Worm (Caenorhabditis elegans) whole organism, L1 larva: ENCODE results near the gene ZC196.4.
"Not testable (repeated sequence)": the region's sequence is repeated elsewhere in the genome, so short reads cannot be mapped to it uniquely, and the experiment has no call there.

Experiments
- C04F5.9 ChIP-seq: sonication (generic microtip); optimal IDR thresholded peaks from 2 replicates; lab custom pipeline; 2016; ENCODE audit warnings: missing genetic modification characterization, missing compliant biosample characterization
- C34B4.2 ChIP-seq: sonication (generic microtip); optimal IDR thresholded peaks from 2 replicates; lab custom pipeline; 2017; ENCODE audit warnings: mild to moderate bottlenecking, missing genetic modification characterization, missing compliant biosample characterization
- aha-1 ChIP-seq: fragments of 150-350 bp; optimal IDR thresholded peaks from 2 replicates; lab custom pipeline; 2014; ENCODE audit warnings: missing biosample characterization, missing genetic modification characterization
- alr-1 ChIP-seq: fragments of 200-800 bp; sonication (Bioruptor generic); optimal IDR thresholded peaks from 2 replicates; lab custom pipeline; 2018; ENCODE audit warnings: borderline replicate concordance, mild to moderate bottlenecking, missing genetic modification characterization, missing compliant biosample characterization
- aly-2 ChIP-seq: fragments of 150-350 bp; optimal IDR thresholded peaks from 2 replicates; lab custom pipeline; 2014; ENCODE audit warnings: missing biosample characterization, missing genetic modification characterization
- ceh-88 ChIP-seq: fragments of 200-800 bp; sonication (Bioruptor generic); IDR thresholded peaks from 2 replicates; pipeline ENCODE4 v1.3.6; 2022; ENCODE audit warnings: missing genetic modification characterization, missing compliant biosample characterization
- ceh-90 ChIP-seq: sonication (generic microtip); optimal IDR thresholded peaks from 2 replicates; lab custom pipeline; 2016; ENCODE audit warnings: missing genetic modification characterization, missing compliant biosample characterization
- ces-1 ChIP-seq: fragments of 150-350 bp; optimal IDR thresholded peaks from 2 replicates; lab custom pipeline; 2014; ENCODE audit warnings: missing biosample characterization, missing genetic modification reagents, missing genetic modification characterization
- dpl-1 ChIP-seq, 3 experiments: fragments of 150-350 bp in 2 of 3; sonication (generic microtip) in 1 of 3; optimal IDR thresholded peaks; 2 replicates each; lab custom pipeline; 2014 to 2017; ENCODE audit warnings: missing biosample characterization in 3 of 3, missing genetic modification characterization in 3 of 3, missing genetic modification reagents in 3 of 3
- elt-3 ChIP-seq, 6 experiments: fragments of 150-350 bp in 1 of 6; sonication (generic microtip); optimal IDR thresholded peaks; 2 replicates each; lab custom pipeline; 2017 to 2018; ENCODE audit warnings: missing biosample characterization in 6 of 6, missing genetic modification characterization in 6 of 6, inconsistent platforms in 1 of 6
- ets-5 ChIP-seq: fragments of 200-800 bp; sonication (Bioruptor generic); IDR thresholded peaks from 2 replicates; pipeline ENCODE4 v1.3.6; 2022; ENCODE audit warnings: missing genetic modification characterization, missing compliant biosample characterization
- fkh-10 ChIP-seq: sonication (generic microtip); optimal IDR thresholded peaks from 2 replicates; lab custom pipeline; 2017; ENCODE audit warnings: missing biosample characterization, missing genetic modification reagents, missing genetic modification characterization
- fkh-8 ChIP-seq: sonication (generic microtip); optimal IDR thresholded peaks from 2 replicates; lab custom pipeline; 2016; ENCODE audit warnings: mild to moderate bottlenecking, missing genetic modification characterization, missing compliant biosample characterization
- fos-1 ChIP-seq: fragments of 150-350 bp; optimal IDR thresholded peaks from 2 replicates; lab custom pipeline; 2014; ENCODE audit warnings: missing biosample characterization, missing genetic modification characterization
- grh-1 ChIP-seq: fragments of 200-800 bp; sonication (Bioruptor generic); IDR thresholded peaks from 2 replicates; pipeline ENCODE4 v1.3.6; 2022; ENCODE audit warnings: missing genetic modification reagents, missing genetic modification characterization, missing compliant biosample characterization
- hlh-17 ChIP-seq: fragments of 200-800 bp; sonication (Bioruptor generic); optimal IDR thresholded peaks from 2 replicates; lab custom pipeline; 2018; ENCODE audit warnings: missing genetic modification characterization, mild to moderate bottlenecking, missing compliant biosample characterization, moderate library complexity, borderline replicate concordance
- hpl-2 ChIP-seq: fragments of 150-350 bp; optimal IDR thresholded peaks from 2 replicates; lab custom pipeline; 2014; ENCODE audit warnings: missing biosample characterization, missing genetic modification reagents, missing genetic modification characterization
- irx-1 ChIP-seq: sonication (generic microtip); optimal IDR thresholded peaks from 2 replicates; lab custom pipeline; 2016; ENCODE audit warnings: missing genetic modification characterization, missing compliant biosample characterization
- isw-1 ChIP-seq: fragments of 200-800 bp; sonication (Bioruptor generic); IDR thresholded peaks from 2 replicates; pipeline ENCODE4 v1.3.6; 2022; ENCODE audit warnings: missing genetic modification characterization, missing compliant biosample characterization
- lin-13 ChIP-seq: fragments of 150-350 bp; optimal IDR thresholded peaks from 2 replicates; lab custom pipeline; 2014; ENCODE audit warnings: missing biosample characterization, missing genetic modification reagents, missing genetic modification characterization
- lin-14 ChIP-seq: fragments of 200-800 bp; sonication (Bioruptor generic); optimal IDR thresholded peaks from 2 replicates; lab custom pipeline; 2018; ENCODE audit warnings: mild to moderate bottlenecking, missing genetic modification characterization, moderate library complexity, missing compliant biosample characterization
- lin-39 ChIP-seq: fragments of 150-350 bp; optimal IDR thresholded peaks from 2 replicates; lab custom pipeline; 2014; ENCODE audit warnings: missing biosample characterization, missing genetic modification reagents, missing genetic modification characterization
- lsy-2 ChIP-seq, 2 experiments: fragments of 150-350 bp; optimal IDR thresholded peaks; 2 replicates each; lab custom pipeline; 2014; ENCODE audit warnings: missing biosample characterization in 2 of 2, missing genetic modification characterization in 2 of 2
- mef-2 ChIP-seq: fragments of 150-350 bp; optimal IDR thresholded peaks from 2 replicates; lab custom pipeline; 2014; ENCODE audit warnings: missing biosample characterization, missing genetic modification characterization
- nhr-12 ChIP-seq: sonication (generic microtip); optimal IDR thresholded peaks from 2 replicates; lab custom pipeline; 2017; ENCODE audit warnings: missing biosample characterization, missing genetic modification characterization
- nhr-19 ChIP-seq: fragments of 200-800 bp; sonication (Bioruptor generic); conservative IDR thresholded peaks from 2 replicates; pipeline ENCODE4 v1.3.6; 2022; ENCODE audit warnings: missing genetic modification characterization, missing compliant biosample characterization
- nhr-20 ChIP-seq: sonication (generic microtip); optimal IDR thresholded peaks from 2 replicates; lab custom pipeline; 2016; ENCODE audit warnings: mild to moderate bottlenecking, missing genetic modification characterization, missing compliant biosample characterization
- nhr-28 ChIP-seq: fragments of 150-350 bp; optimal IDR thresholded peaks from 2 replicates; lab custom pipeline; 2014; ENCODE audit warnings: missing biosample characterization, missing genetic modification characterization
- nhr-47 ChIP-seq: sonication (generic microtip); optimal IDR thresholded peaks from 2 replicates; lab custom pipeline; 2016; ENCODE audit warnings: mild to moderate bottlenecking, missing genetic modification characterization, moderate library complexity, missing compliant biosample characterization
- nhr-76 ChIP-seq: sonication (generic microtip); optimal IDR thresholded peaks from 2 replicates; lab custom pipeline; 2017; ENCODE audit warnings: missing biosample characterization, missing genetic modification characterization
- pag-3 ChIP-seq: sonication (generic microtip); optimal IDR thresholded peaks from 2 replicates; lab custom pipeline; 2017; ENCODE audit warnings: missing genetic modification characterization, mild to moderate bottlenecking, missing compliant biosample characterization, antibody characterized with exemption, borderline replicate concordance; ENCODE audit not compliant: insufficient read depth
- snu-23 ChIP-seq: sonication (generic microtip); optimal IDR thresholded peaks from 2 replicates; lab custom pipeline; 2016; ENCODE audit warnings: missing genetic modification characterization, missing compliant biosample characterization
- sptf-1 ChIP-seq: fragments of 150-350 bp; optimal IDR thresholded peaks from 2 replicates; lab custom pipeline; 2014; ENCODE audit warnings: missing biosample characterization, missing genetic modification characterization
- swsn-7 ChIP-seq: sonication (generic microtip); optimal IDR thresholded peaks from 2 replicates; lab custom pipeline; 2016; ENCODE audit warnings: missing genetic modification characterization, missing compliant biosample characterization
- tbx-2 ChIP-seq: sonication (generic microtip); optimal IDR thresholded peaks from 2 replicates; lab custom pipeline; 2016; ENCODE audit warnings: missing genetic modification characterization, missing compliant biosample characterization
- tlp-1 ChIP-seq: fragments of 150-350 bp; optimal IDR thresholded peaks from 2 replicates; lab custom pipeline; 2014; ENCODE audit warnings: missing biosample characterization, missing genetic modification characterization
- unc-130 ChIP-seq: fragments of 150-350 bp; optimal IDR thresholded peaks from 2 replicates; lab custom pipeline; 2017; ENCODE audit warnings: missing biosample characterization, missing genetic modification characterization, inconsistent platforms
- unc-62 ChIP-seq: fragments of 150-350 bp; optimal IDR thresholded peaks from 2 replicates; lab custom pipeline; 2014; ENCODE audit warnings: missing biosample characterization, missing genetic modification reagents, missing genetic modification characterization
- unc-98 ChIP-seq: fragments of 200-800 bp; sonication (Bioruptor generic); IDR thresholded peaks from 2 replicates; pipeline ENCODE4 v1.3.6; 2022; ENCODE audit warnings: missing genetic modification characterization, missing compliant biosample characterization
- xbp-1 ChIP-seq: sonication (generic microtip); optimal IDR thresholded peaks from 2 replicates; lab custom pipeline; 2016; ENCODE audit warnings: missing genetic modification characterization, missing compliant biosample characterization
- zip-4 ChIP-seq: fragments of 200-800 bp; sonication (Bioruptor generic); optimal IDR thresholded peaks from 2 replicates; lab custom pipeline; 2018; ENCODE audit warnings: mild to moderate bottlenecking, missing genetic modification characterization, moderate library complexity, missing compliant biosample characterization
- ztf-11 ChIP-seq, 2 experiments: sonication (generic microtip); optimal IDR thresholded peaks; 2 replicates each; lab custom pipeline; 2016 to 2017; ENCODE audit warnings: missing genetic modification characterization in 2 of 2, missing biosample characterization in 1 of 2, missing compliant biosample characterization in 1 of 2
- ztf-4 ChIP-seq: fragments of 150-350 bp; optimal IDR thresholded peaks from 2 replicates; lab custom pipeline; 2014; ENCODE audit warnings: missing biosample characterization, missing genetic modification characterization

ZC196.4 gene

ce11 chrV:8716175-8716574 lies 16.7 kb upstream of the ZC196.4 start, which contains the start of gene glr-5:
Gene glr-5, plus strand, starts transcription at chrV:8716495.
- TF ChIP-seq snu-23 (GFP tag; lab: Kevin White, UChicago) = no peak
- no peak for TF ChIP-seq fos-1 (tag; lab: Kevin White, UChicago)
- TF ChIP-seq lsy-2 (tag; optimal IDR thresholded peaks at IDR 0.05; lab: Kevin White, UChicago) = no peak
- TF ChIP-seq fkh-10 = peak; percentile 61
- no peak for TF ChIP-seq ztf-11 (tag; optimal IDR thresholded peaks at IDR 0.05; lab: Kevin White, UChicago)
- TF ChIP-seq hpl-2 (GFP tag; lab: Kevin White, UChicago) = no peak
- no peak for TF ChIP-seq isw-1
- TF ChIP-seq elt-3 (tag; optimal IDR thresholded peaks at IDR 0.05; lab: Kevin White, UChicago) = no peak
- TF ChIP-seq lin-14 (GFP tag; lab: Kevin White, UChicago) = peak; percentile 68
- TF ChIP-seq unc-130 (tag; lab: Kevin White, UChicago) = no peak
- no peak for TF ChIP-seq swsn-7 (tag; lab: Kevin White, UChicago)
- TF ChIP-seq fkh-8 (tag; lab: Kevin White, UChicago) = no peak
- peak; percentile 52 for TF ChIP-seq ces-1
- TF ChIP-seq unc-62 (GFP tag; lab: Kevin White, UChicago) = no peak
- TF ChIP-seq C04F5.9 (tag; lab: Kevin White, UChicago) = no peak
- TF ChIP-seq lin-13 (GFP tag; lab: Kevin White, UChicago) = no peak

- no peak for TF ChIP-seq sptf-1 (tag; lab: Kevin White, UChicago)
- TF ChIP-seq lsy-2 (tag; optimal IDR thresholded peaks at IDR 0.05; lab: Kevin White, UChicago) = no peak
- TF ChIP-seq dpl-1 (GFP tag; optimal IDR thresholded peaks at IDR 0.05; lab: Kevin White, UChicago) = no peak
- TF ChIP-seq fos-1 (tag; lab: Kevin White, UChicago) = no peak
- no peak for TF ChIP-seq alr-1 (tag; lab: Kevin White, UChicago)
- TF ChIP-seq nhr-20 (tag; lab: Kevin White, UChicago) = no peak
- TF ChIP-seq nhr-12 (tag; lab: Kevin White, UChicago) = no peak
- TF ChIP-seq nhr-76 = no peak
- no peak for TF ChIP-seq irx-1 (tag; lab: Kevin White, UChicago)
- no peak for TF ChIP-seq pag-3
- no peak for TF ChIP-seq ceh-90 (tag; lab: Kevin White, UChicago)
- no peak for TF ChIP-seq nhr-19
- TF ChIP-seq tlp-1 = no peak
- TF ChIP-seq unc-98 (GFP tag; lab: Robert Waterston, UW) = no peak
- no peak for TF ChIP-seq ztf-11 (tag; optimal IDR thresholded peaks at IDR 0.05; lab: Kevin White, UChicago)
- no peak for TF ChIP-seq C04F5.9 (tag; lab: Kevin White, UChicago)
- TF ChIP-seq elt-3 (tag; optimal IDR thresholded peaks at IDR 0.05; lab: Kevin White, UChicago) = no peak
- TF ChIP-seq aha-1 = no peak
- TF ChIP-seq, all 84 proteins: peak for 0
Observed at ce11 chrV:8718399-8718798, 14.5 kb upstream of the ZC196.4 start.

- TF ChIP-seq ceh-88; pag-3; hlh-17 (GFP tag; lab: Kevin White, UChicago): not testable (repeated sequence)
Observed at ce11 chrV:8722160-8722559, 10.7 kb upstream of the ZC196.4 start, which contains the start of gene ZC196.8. Gene ZC196.8, minus strand, starts transcription at chrV:8722260.

- TF ChIP-seq nhr-28 (tag; lab: Kevin White, UChicago); mef-2 (tag; lab: Kevin White, UChicago); ztf-4: not testable (repeated sequence)
Observed at ce11 chrV:8726228-8726627, 6.7 kb upstream of the ZC196.4 start, which contains the start of gene droe-8. Gene droe-8, plus strand, starts transcription at chrV:8726528.

- TF ChIP-seq nhr-20 (tag; lab: Kevin White, UChicago) (no peak), nhr-28 (tag; lab: Kevin White, UChicago) (no peak), sptf-1 (tag; lab: Kevin White, UChicago) (no peak), lin-39 (no peak), grh-1 (GFP tag; lab: Robert Waterston, UW) (no peak), xbp-1 (tag; lab: Kevin White, UChicago) (no peak), nhr-19 (no peak), lin-14 (GFP tag; lab: Kevin White, UChicago) (no peak), tbx-2 (tag; lab: Kevin White, UChicago) (no peak), lsy-2 (tag; optimal IDR thresholded peaks at IDR 0.05; lab: Kevin White, UChicago) (no peak), zip-4 (GFP tag; lab: Kevin White, UChicago) (no peak), aly-2 (tag; lab: Kevin White, UChicago) (no peak), unc-62 (GFP tag; lab: Kevin White, UChicago) (no peak), nhr-47 (tag; lab: Kevin White, UChicago) (no peak), ets-5 (GFP tag; lab: Robert Waterston, UW) (no peak), C34B4.2 (no peak)
Observed at ce11 chrV:8727077-8727476, 5.8 kb upstream of the ZC196.4 start, which contains the start of gene ZC196.9. Gene ZC196.9, minus strand, starts transcription at chrV:8727177.
